Fruit fly (Drosophila melanogaster) S2 (cell line): ENCODE data around the gene CG5321.

Source experiments
- CG8478 ChIP-seq: fragments of >200 bp; optimal IDR thresholded peaks from 2 replicates; lab custom pipeline; 2018
- CTCF ChIP-seq, 2 experiments: fragments of >200 bp; optimal IDR thresholded peaks; 2 replicates each; lab custom pipeline; 2018

DNA sequence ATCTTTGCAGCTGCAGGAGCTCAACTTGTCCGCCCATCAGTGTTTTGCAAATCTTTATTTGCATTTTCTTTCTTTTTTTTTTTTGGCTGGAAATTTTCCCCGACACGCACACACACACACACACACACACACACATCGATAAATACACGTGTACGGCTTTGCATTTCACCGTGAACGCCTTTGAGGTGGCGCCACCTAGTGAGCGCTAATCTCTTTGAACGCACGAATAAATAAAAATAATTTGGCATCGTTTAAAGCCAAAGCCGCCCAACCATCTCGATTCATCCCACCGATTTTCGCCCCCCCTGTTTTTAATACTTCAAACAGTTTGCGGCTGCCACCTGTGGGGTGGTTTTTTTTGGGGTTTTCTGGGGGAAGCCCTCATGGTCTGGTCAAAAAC lies 33.1 kb downstream of the CG5321 start:
- TF ChIP-seq CG8478 (lab: Kevin White, UChicago): no peak
- TF ChIP-seq CTCF (optimal IDR thresholded peaks at IDR 0.05; lab: Kevin White, UChicago): peak; percentile 57 to 70
